Worm (Caenorhabditis elegans) whole organism, L4 larva: Measurements from ENCODE around the gene tbc-13.
A peak's percentile ranks its signal among the peaks of the same experiment; 100 is the strongest.

Experiments used
- D1046.2 ChIP-seq: fragments of 200-800 bp; sonication (Bioruptor generic); IDR thresholded peaks from 2 replicates; pipeline ENCODE4 v1.3.6; 2022; ENCODE audit warnings: missing genetic modification characterization, missing compliant biosample characterization
- F44E2.7 ChIP-seq: fragments of 200-800 bp; sonication (Bioruptor generic); IDR thresholded peaks from 2 replicates; pipeline ENCODE4 v2.1.2; 2022; ENCODE audit warnings: missing genetic modification characterization, missing compliant biosample characterization
- F49E8.2 ChIP-seq: sonication (generic microtip); optimal IDR thresholded peaks from 2 replicates; lab custom pipeline; 2016; ENCODE audit warnings: missing compliant biosample characterization, mild to moderate bottlenecking, missing genetic modification characterization, borderline replicate concordance
- R02D3.7 ChIP-seq: fragments of 150-350 bp; sonication (generic microtip); optimal IDR thresholded peaks from 3 replicates; lab custom pipeline; 2014; ENCODE audit warnings: missing biosample characterization, missing genetic modification characterization
- Y105C5A.15 ChIP-seq: fragments of 200-800 bp; sonication (Bioruptor generic); IDR thresholded peaks from 2 replicates; pipeline ENCODE4 v1.3.6; 2022; ENCODE audit warnings: missing genetic modification characterization, missing compliant biosample characterization
- Y5F2A.4 ChIP-seq: fragments of 200-800 bp; sonication (Bioruptor generic); optimal IDR thresholded peaks from 2 replicates; lab custom pipeline; 2018; ENCODE audit warnings: mild to moderate bottlenecking, missing genetic modification characterization, missing compliant biosample characterization
- Y75B8A.6 ChIP-seq: fragments of 200-800 bp; sonication (Bioruptor generic); IDR thresholded peaks from 2 replicates; pipeline ENCODE4 v1.3.6; 2022; ENCODE audit warnings: missing genetic modification reagents, missing genetic modification characterization, missing compliant biosample characterization
- ZK546.5 ChIP-seq, 2 experiments: sonication (generic microtip); optimal IDR thresholded peaks; 2 replicates each; lab custom pipeline; 2017; ENCODE audit warnings: missing biosample characterization in 2 of 2, missing genetic modification characterization in 2 of 2
- aha-1 ChIP-seq: fragments of 150-350 bp; peaks from one replicate; lab custom pipeline; 2014; ENCODE audit warnings: missing biosample characterization, missing genetic modification characterization
- attf-4 ChIP-seq: sonication (generic microtip); optimal IDR thresholded peaks from 3 replicates; lab custom pipeline; 2017; ENCODE audit warnings: missing biosample characterization, missing genetic modification characterization
- ceh-28 ChIP-seq: fragments of 150-350 bp; optimal IDR thresholded peaks from 2 replicates; lab custom pipeline; 2014; ENCODE audit warnings: missing biosample characterization, missing genetic modification reagents, missing genetic modification characterization
- daf-16 ChIP-seq, 3 experiments: sonication (generic microtip); optimal IDR thresholded peaks; 2 replicates each; lab custom pipeline; 2016 to 2017; ENCODE audit warnings: missing genetic modification characterization in 3 of 3, missing genetic modification reagents in 3 of 3, mild to moderate bottlenecking in 2 of 3, missing compliant biosample characterization in 2 of 3, missing biosample characterization in 1 of 3, moderate library complexity in 1 of 3
- daf-8 ChIP-seq: fragments of 200-800 bp; sonication (Bioruptor generic); IDR thresholded peaks from 2 replicates; pipeline ENCODE4 v1.3.6; 2022; ENCODE audit warnings: missing genetic modification characterization, missing compliant biosample characterization
- dmd-6 ChIP-seq: fragments of 200-800 bp; sonication (Bioruptor generic); IDR thresholded peaks from 2 replicates; pipeline ENCODE4 v1.3.6; 2022; ENCODE audit warnings: missing genetic modification reagents, missing genetic modification characterization, missing compliant biosample characterization
- egl-43 ChIP-seq: fragments of 200-800 bp; sonication (Bioruptor generic); IDR thresholded peaks from 2 replicates; pipeline ENCODE4 v1.3.6; 2022; ENCODE audit warnings: missing genetic modification reagents, missing genetic modification characterization, missing compliant biosample characterization
- hif-1 ChIP-seq, 2 experiments: sonication (generic microtip); optimal IDR thresholded peaks; 2 replicates each; lab custom pipeline; 2016 to 2017; ENCODE audit warnings: missing compliant biosample characterization in 2 of 2, missing genetic modification characterization in 2 of 2, missing genetic modification reagents in 2 of 2, missing genotype in 2 of 2, mild to moderate bottlenecking in 1 of 2
- hlh-11 ChIP-seq: fragments of 200-800 bp; sonication (Bioruptor generic); optimal IDR thresholded peaks from 2 replicates; lab custom pipeline; 2018; ENCODE audit warnings: mild to moderate bottlenecking, missing genetic modification characterization, missing compliant biosample characterization
- hlh-30 ChIP-seq: sonication (generic microtip); optimal IDR thresholded peaks from 2 replicates; lab custom pipeline; 2017; ENCODE audit warnings: antibody characterized with exemption, mild to moderate bottlenecking, missing genetic modification characterization, missing compliant biosample characterization; ENCODE audit not compliant: insufficient read depth
- lin-15B ChIP-seq: fragments of 150-350 bp; sonication (generic microtip); optimal IDR thresholded peaks from 3 replicates; lab custom pipeline; 2014; ENCODE audit warnings: missing biosample characterization, missing genetic modification characterization
- lsy-2 ChIP-seq, 2 experiments: fragments of 150-350 bp in 1 of 2; sonication (generic microtip) in 1 of 2; optimal IDR thresholded peaks; 2 replicates each; lab custom pipeline; 2014 to 2017; ENCODE audit warnings: missing biosample characterization in 2 of 2, missing genetic modification characterization in 2 of 2
- madf-9 ChIP-seq: fragments of 200-800 bp; sonication (Bioruptor generic); conservative IDR thresholded peaks from 2 replicates; pipeline ENCODE4 v1.3.6; 2022; ENCODE audit warnings: missing genetic modification reagents, missing genetic modification characterization, missing compliant biosample characterization
- mdl-1 ChIP-seq, 2 experiments: fragments of 150-350 bp in 1 of 2; sonication (generic microtip) in 1 of 2; optimal IDR thresholded peaks; 2 replicates each; lab custom pipeline; 2014 to 2017; ENCODE audit warnings: missing biosample characterization in 2 of 2, missing genetic modification characterization in 2 of 2
- mdt-29 ChIP-seq: fragments of 200-800 bp; sonication (Bioruptor generic); IDR thresholded peaks from 2 replicates; pipeline ENCODE4 v1.3.6; 2022; ENCODE audit warnings: missing genetic modification reagents, missing genetic modification characterization, missing compliant biosample characterization
- mep-1 ChIP-seq: fragments of 150-350 bp; sonication (generic microtip); optimal IDR thresholded peaks from 3 replicates; lab custom pipeline; 2014; ENCODE audit warnings: missing biosample characterization, missing genetic modification characterization
- mes-2 ChIP-seq: sonication (generic microtip); optimal IDR thresholded peaks from 2 replicates; lab custom pipeline; 2016; ENCODE audit warnings: missing genotype, mild to moderate bottlenecking, missing genetic modification characterization, missing compliant biosample characterization; ENCODE audit not compliant: poor library complexity, severe bottlenecking
- mxl-3 ChIP-seq: fragments of 200-800 bp; sonication (Bioruptor generic); optimal IDR thresholded peaks from 2 replicates; lab custom pipeline; 2018; ENCODE audit warnings: mild to moderate bottlenecking, missing genetic modification characterization, missing compliant biosample characterization
- nhr-102 ChIP-seq: sonication (generic microtip); optimal IDR thresholded peaks from 2 replicates; lab custom pipeline; 2016; ENCODE audit warnings: mild to moderate bottlenecking, missing genetic modification characterization, moderate library complexity, missing compliant biosample characterization
- nhr-111 ChIP-seq: fragments of 200-800 bp; sonication (Bioruptor generic); optimal IDR thresholded peaks from 2 replicates; lab custom pipeline; 2018; ENCODE audit warnings: mild to moderate bottlenecking, missing genetic modification characterization, missing compliant biosample characterization
- nhr-28 ChIP-seq: fragments of 150-350 bp; optimal IDR thresholded peaks from 2 replicates; lab custom pipeline; 2014; ENCODE audit warnings: missing biosample characterization, missing genetic modification characterization
- nhr-42 ChIP-seq: fragments of 200-800 bp; sonication (Bioruptor generic); IDR thresholded peaks from 2 replicates; pipeline ENCODE4 v1.3.6; 2022; ENCODE audit warnings: missing genetic modification characterization, missing compliant biosample characterization
- nhr-6 ChIP-seq: fragments of 150-350 bp; optimal IDR thresholded peaks from 2 replicates; lab custom pipeline; 2014; ENCODE audit warnings: missing biosample characterization, missing genetic modification characterization
- nhr-76 ChIP-seq: fragments of 150-350 bp; optimal IDR thresholded peaks from 2 replicates; lab custom pipeline; 2014; ENCODE audit warnings: missing biosample characterization, missing genetic modification characterization
- pha-4 ChIP-seq, 2 experiments: fragments of 150-350 bp in 1 of 2; fragments of 200-800 bp in 1 of 2; sonication (Bioruptor generic) in 1 of 2; IDR thresholded peaks in 1 of 2; optimal IDR thresholded peaks in 1 of 2; 2 replicates each; pipeline versions ENCODE4 v1.3.6 to Lab custom; 2014 to 2022; ENCODE audit warnings: missing genetic modification characterization in 2 of 2, missing genetic modification reagents in 2 of 2, missing biosample characterization in 1 of 2, missing compliant biosample characterization in 1 of 2
- php-3 ChIP-seq: fragments of 200-800 bp; sonication (Bioruptor generic); IDR thresholded peaks from 2 replicates; pipeline ENCODE4 v1.3.6; 2022; ENCODE audit warnings: missing genetic modification reagents, missing genetic modification characterization, missing compliant biosample characterization
- pqm-1 ChIP-seq: sonication (generic microtip); optimal IDR thresholded peaks from 2 replicates; lab custom pipeline; 2017; ENCODE audit warnings: missing biosample characterization, missing genetic modification characterization
- set-16 ChIP-seq: fragments of 200-800 bp; sonication (Bioruptor generic); IDR thresholded peaks from 2 replicates; pipeline ENCODE4 v1.3.6; 2022; ENCODE audit warnings: missing genetic modification reagents, missing genetic modification characterization, missing compliant biosample characterization
- snpc-1.2 ChIP-seq: fragments of 200-800 bp; sonication (Bioruptor generic); IDR thresholded peaks from 2 replicates; pipeline ENCODE4 v1.3.6; 2022; ENCODE audit warnings: missing genetic modification reagents, missing genetic modification characterization, missing compliant biosample characterization
- spr-3 ChIP-seq: fragments of 200-800 bp; sonication (Bioruptor generic); optimal IDR thresholded peaks from 2 replicates; lab custom pipeline; 2018; ENCODE audit warnings: mild to moderate bottlenecking, missing genetic modification characterization, missing compliant biosample characterization
- tag-97 ChIP-seq: fragments of 200-800 bp; sonication (Bioruptor generic); IDR thresholded peaks from 2 replicates; pipeline ENCODE4 v1.3.6; 2022; ENCODE audit warnings: missing genetic modification characterization, missing compliant biosample characterization
- unc-130 ChIP-seq: sonication (generic microtip); optimal IDR thresholded peaks from 2 replicates; lab custom pipeline; 2016; ENCODE audit warnings: missing genetic modification reagents, missing genetic modification characterization, missing compliant biosample characterization
- unc-39 ChIP-seq: sonication (generic microtip); optimal IDR thresholded peaks from 2 replicates; lab custom pipeline; 2017; ENCODE audit warnings: missing biosample characterization, missing genetic modification characterization
- vab-7 ChIP-seq: fragments of 200-800 bp; sonication (Bioruptor generic); IDR thresholded peaks from 2 replicates; pipeline ENCODE4 v1.3.6; 2022; ENCODE audit warnings: missing genetic modification reagents, missing genetic modification characterization, missing compliant biosample characterization
- zfp-3 ChIP-seq: fragments of 200-800 bp; sonication (Bioruptor generic); conservative IDR thresholded peaks from 2 replicates; pipeline ENCODE4 v1.3.6; 2022; ENCODE audit warnings: missing genetic modification reagents, missing genetic modification characterization, missing compliant biosample characterization
- ztf-11 ChIP-seq: fragments of 150-350 bp; optimal IDR thresholded peaks from 2 replicates; lab custom pipeline; 2014; ENCODE audit warnings: missing biosample characterization, missing genetic modification characterization
- ztf-7 ChIP-seq: fragments of 150-350 bp; optimal IDR thresholded peaks from 2 replicates; lab custom pipeline; 2014; ENCODE audit warnings: missing biosample characterization, missing genetic modification characterization

Gene tbc-13

DNA sequence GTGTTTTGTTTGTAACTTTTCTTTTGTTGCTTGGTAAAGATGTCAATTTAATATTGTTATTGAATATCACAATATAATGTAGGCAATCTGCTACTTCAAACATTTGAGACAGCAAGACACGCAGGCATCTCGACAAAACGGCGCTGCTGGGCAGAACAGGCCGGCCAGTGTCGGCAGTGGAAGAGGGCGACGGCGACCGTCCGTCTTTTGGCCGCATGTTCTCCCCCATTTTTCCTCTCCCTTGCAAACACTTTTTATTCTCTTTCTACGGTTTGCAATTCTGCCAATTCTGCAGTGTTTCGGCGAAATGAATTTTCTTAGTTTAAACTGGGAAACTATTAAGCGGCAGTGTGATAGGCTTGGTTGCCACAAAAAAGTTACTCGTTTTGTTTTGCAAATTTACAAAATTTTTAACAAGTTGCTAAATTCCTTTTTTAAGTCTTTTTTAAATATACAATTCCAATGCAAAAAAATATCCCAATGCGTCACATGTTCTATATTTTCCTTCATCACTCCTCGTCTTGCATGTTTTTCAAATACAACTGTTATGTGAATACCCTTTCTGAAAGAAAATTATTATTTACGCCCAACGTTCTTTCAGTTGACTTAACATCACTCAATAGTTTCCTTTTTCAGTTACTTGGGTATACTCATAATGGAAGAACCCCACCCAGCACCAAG is 35.4 kb upstream of the tbc-13 start, which contains the start of gene T18D3.6 (continued):
- no peak for TF ChIP-seq ztf-11 (tag; lab: Kevin White, UChicago)
- peak in 1 of 2 experiments; percentile 11 for TF ChIP-seq lsy-2 (tag; optimal IDR thresholded peaks at IDR 0.05; lab: Kevin White, UChicago)
- TF ChIP-seq nhr-6 (tag; lab: Kevin White, UChicago), result peak; percentile 41
- no peak for TF ChIP-seq mdl-1 (tag; optimal IDR thresholded peaks at IDR 0.05; lab: Kevin White, UChicago)
- TF ChIP-seq mxl-3, result peak; percentile 84
- TF ChIP-seq R02D3.7 (tag; lab: Kevin White, UChicago), result no peak
- TF ChIP-seq pha-4 (GFP tag; IDR thresholded peaks at IDR 0.05; lab: Robert Waterston, UW), result no peak
- TF ChIP-seq pha-4 (tag; optimal IDR thresholded peaks at IDR 0.05; lab: Kevin White, UChicago), result no peak
- no peak for TF ChIP-seq nhr-42
- TF ChIP-seq daf-16 (GFP tag; optimal IDR thresholded peaks at IDR 0.05; lab: Kevin White, UChicago), result no peak
- peak; percentile 39 for TF ChIP-seq daf-16 (tag; optimal IDR thresholded peaks at IDR 0.05; lab: Kevin White, UChicago)
- no peak for TF ChIP-seq aha-1
- TF ChIP-seq zfp-3 (GFP tag; lab: Robert Waterston, UW), result no peak
- peak; percentile 47 for TF ChIP-seq set-16
- peak; percentile 28 for TF ChIP-seq mes-2 (tag; lab: Kevin White, UChicago)
- TF ChIP-seq spr-3 (GFP tag; lab: Kevin White, UChicago), result no peak

DNA sequence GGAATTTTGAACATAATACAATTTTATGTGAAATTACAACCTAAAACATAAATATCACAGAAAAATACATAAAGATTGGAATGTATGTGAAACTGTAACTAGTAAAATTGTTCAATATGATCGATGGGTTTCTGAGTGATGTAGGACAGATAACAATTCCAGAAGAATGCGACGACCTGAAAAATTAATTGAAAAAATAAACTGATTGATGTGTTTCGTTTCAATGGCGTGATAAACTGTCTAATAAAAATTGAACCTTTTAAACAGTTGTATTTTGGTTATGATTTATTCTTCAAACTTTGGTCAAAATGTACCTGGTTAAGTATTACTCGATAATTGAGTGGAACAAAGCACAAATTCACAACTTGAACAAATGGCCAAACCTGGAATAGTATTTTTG is 33.6 kb upstream of the tbc-13 start:
- TF ChIP-seq php-3 (GFP tag; lab: Robert Waterston, UW) (0 out of 2 replicates have a peak, but pooled peaks have one; percentile 18), hif-1 (tag; optimal IDR thresholded peaks at IDR 0.05; lab: Kevin White, UChicago) (no peak), nhr-76 (tag; lab: Kevin White, UChicago) (peak; percentile 10), dmd-6 (peak; percentile 59), mes-2 (tag; lab: Kevin White, UChicago) (no peak), ztf-7 (no peak), hlh-30 (tag; lab: Kevin White, UChicago) (no peak)
- TF ChIP-seq, all 104 proteins: peak for 3

ce11 chrX:12452143-12452570 is 32.7 kb upstream of the tbc-13 start:
- TF ChIP-seq mdt-29 (no peak), ZK546.5 (tag; optimal IDR thresholded peaks at IDR 0.05; lab: Kevin White, UChicago) (no peak), D1046.2 (GFP tag; lab: Robert Waterston, UW) (no peak), dmd-6 (0 out of 2 replicates have a peak, but pooled peaks have one; percentile 52), lin-15B (no peak), mep-1 (tag; lab: Kevin White, UChicago) (peak; percentile 71), ceh-28 (tag; lab: Kevin White, UChicago) (no peak), Y5F2A.4 (no peak), nhr-111 (no peak), pqm-1 (no peak), mes-2 (tag; lab: Kevin White, UChicago) (peak; percentile 61), tag-97 (GFP tag; lab: Robert Waterston, UW) (no peak), daf-8 (no peak), Y105C5A.15 (GFP tag; lab: Robert Waterston, UW) (no peak), F49E8.2 (tag; lab: Kevin White, UChicago) (no peak), madf-9 (GFP tag; lab: Robert Waterston, UW) (0 out of 2 replicates have a peak, but pooled peaks have one; percentile 53), snpc-1.2 (GFP tag; lab: Robert Waterston, UW) (no peak), F44E2.7 (peak; percentile 51; the same call in 1 of the 2 replicates), vab-7 (GFP tag; lab: Robert Waterston, UW) (no peak), egl-43 (peak; percentile 73; the same call in 1 of the 2 replicates), nhr-6 (tag; lab: Kevin White, UChicago) (no peak), attf-4 (tag; lab: Kevin White, UChicago) (no peak), hlh-11 (peak; percentile 63), unc-130 (GFP tag; lab: Kevin White, UChicago) (no peak), nhr-102 (tag; lab: Kevin White, UChicago) (peak; percentile 31), nhr-28 (peak; percentile 15), Y75B8A.6 (no peak), mdl-1 (tag; optimal IDR thresholded peaks at IDR 0.05; lab: Kevin White, UChicago) (no peak), unc-39 (tag; lab: Kevin White, UChicago) (no peak)
